Fruit fly (Drosophila melanogaster): ENCODE data around the gene SmB.

DNA sequence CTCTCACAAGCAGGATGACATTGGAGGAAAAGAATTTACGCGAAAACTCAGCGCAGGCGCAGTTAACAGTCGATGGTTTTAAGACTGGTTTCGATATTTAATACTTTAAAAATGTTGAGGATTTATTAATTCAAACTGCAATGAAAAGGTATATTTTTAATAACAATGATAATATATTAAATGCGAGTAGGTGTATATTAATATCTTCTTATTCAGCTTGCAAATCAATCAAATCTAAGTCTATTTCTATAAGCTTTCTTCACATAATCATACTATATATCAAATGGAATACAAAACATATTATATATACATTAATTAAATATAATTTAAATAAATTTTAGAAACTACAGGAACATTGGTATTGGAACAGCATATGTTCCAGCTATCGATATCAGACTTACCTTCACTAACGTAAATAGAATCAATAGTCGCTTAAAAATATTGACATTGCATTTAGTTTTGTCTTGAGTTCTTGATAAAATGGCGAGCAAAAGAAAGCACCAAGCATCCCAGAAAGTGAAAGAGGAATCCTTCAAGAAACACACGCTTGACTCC is 9.3 kb upstream of the SmB start, which contains the start of the genes TBC1D16 and holn1:
- TF ChIP-seq ttk (optimal IDR thresholded peaks at IDR 0.05) = no peak
- TF ChIP-seq insv (optimal IDR thresholded peaks at IDR 0.05) = no peak

All from Kc167 (cell line).